Worm (Caenorhabditis elegans): ENCODE results near the gene dmsr-3.

ce11 chrII:13330359-13330758 is 25.6 kb downstream of the dmsr-3 start, which contains the start of gene sam-10:
- TF ChIP-seq him-1 (tag; optimal IDR thresholded peaks at IDR 0.05) (no peak), dao-5 (tag; optimal IDR thresholded peaks at IDR 0.05) (no peak), W03F9.2 (tag; optimal IDR thresholded peaks at IDR 0.05) (no peak)
